Worm (Caenorhabditis elegans): Measurements from ENCODE around the gene srab-7.

DNA sequence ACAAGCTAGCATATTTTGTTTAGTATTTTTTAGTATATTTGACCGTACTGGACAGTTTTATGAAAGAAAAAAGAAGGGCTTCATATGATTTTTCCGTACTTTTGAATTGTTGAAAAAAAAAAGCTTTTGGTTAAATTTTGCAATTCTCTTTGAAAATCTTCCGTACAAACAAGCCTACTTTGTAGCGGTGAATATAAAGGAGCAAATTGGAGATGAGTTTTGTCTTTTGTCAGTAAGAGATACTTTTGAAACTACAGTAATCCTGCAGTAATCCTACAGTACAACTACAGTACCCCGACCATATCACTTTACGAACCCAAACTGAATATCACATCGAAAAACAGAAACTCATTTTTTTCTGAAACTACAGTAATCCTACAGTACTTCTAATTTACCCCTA, 32.6 kb downstream of the srab-7 start:
- TF ChIP-seq ztf-4 (tag; optimal IDR thresholded peaks at IDR 0.05) = no peak
- no peak for TF ChIP-seq lin-13 (GFP tag; optimal IDR thresholded peaks at IDR 0.05)
- no peak for TF ChIP-seq mdl-1 (tag; optimal IDR thresholded peaks at IDR 0.05)
- TF ChIP-seq nhr-25 (tag; optimal IDR thresholded peaks at IDR 0.05) = no peak
- TF ChIP-seq nhr-11 (tag; optimal IDR thresholded peaks at IDR 0.05) = no peak
- TF ChIP-seq mbf-1 (tag; optimal IDR thresholded peaks at IDR 0.05) = no peak
- no peak for TF ChIP-seq ama-1 (optimal IDR thresholded peaks at IDR 0.05)
- no peak for TF ChIP-seq ceh-16 (tag; optimal IDR thresholded peaks at IDR 0.05)
- no peak for TF ChIP-seq ztf-11 (tag; optimal IDR thresholded peaks at IDR 0.05)
- TF ChIP-seq dmd-4 (tag; optimal IDR thresholded peaks at IDR 0.05) = no peak
- TF ChIP-seq ztf-1 (GFP tag; conservative IDR thresholded peaks at IDR 0.05) = no peak
- no peak for TF ChIP-seq snpc-4 (tag; optimal IDR thresholded peaks at IDR 0.05)

All from whole organism, L2 larva.